Worm (Caenorhabditis elegans) whole organism, mixed stage, embryonic: ENCODE results near the gene rpl-25.1.

ENCODE experiments used
- bed-3 ChIP-seq: fragments of 200-800 bp; sonication (Bioruptor generic); optimal IDR thresholded peaks from 3 replicates; lab custom pipeline; 2018; ENCODE audit warnings: mild to moderate bottlenecking, missing genetic modification characterization, moderate library complexity, missing compliant biosample characterization
- ces-1 ChIP-seq: fragments of 150-350 bp; optimal IDR thresholded peaks from 2 replicates; lab custom pipeline; 2014; ENCODE audit warnings: missing biosample characterization, missing genetic modification reagents, missing genetic modification characterization
- ham-2 ChIP-seq: fragments of 200-800 bp; sonication (Bioruptor generic); optimal IDR thresholded peaks from 2 replicates; lab custom pipeline; 2018; ENCODE audit warnings: mild to moderate bottlenecking, missing genetic modification characterization, missing compliant biosample characterization
- mep-1 ChIP-seq: fragments of 150-350 bp; optimal IDR thresholded peaks from 2 replicates; lab custom pipeline; 2017; ENCODE audit warnings: missing biosample characterization, missing genetic modification reagents, missing genetic modification characterization, inconsistent platforms
- nhr-12 ChIP-seq: fragments of 150-350 bp; optimal IDR thresholded peaks from 2 replicates; lab custom pipeline; 2014; ENCODE audit warnings: missing biosample characterization, missing genetic modification characterization
- pha-4 ChIP-seq: fragments of 150-350 bp; optimal IDR thresholded peaks from 2 replicates; lab custom pipeline; 2018; ENCODE audit warnings: missing biosample characterization, missing genetic modification reagents, missing genetic modification characterization
- tbx-8 ChIP-seq: fragments of 200-800 bp; sonication (Bioruptor generic); optimal IDR thresholded peaks from 2 replicates; lab custom pipeline; 2018; ENCODE audit warnings: mild to moderate bottlenecking, missing genetic modification characterization, moderate library complexity, missing compliant biosample characterization
- unc-120 ChIP-seq: sonication (generic microtip); optimal IDR thresholded peaks from 2 replicates; lab custom pipeline; 2017; ENCODE audit warnings: missing genetic modification characterization, missing compliant biosample characterization; ENCODE audit not compliant: poor library complexity, severe bottlenecking
- unc-62 ChIP-seq: fragments of 150-350 bp; optimal IDR thresholded peaks from 2 replicates; lab custom pipeline; 2014; ENCODE audit warnings: missing biosample characterization, missing genetic modification reagents, missing genetic modification characterization
- ztf-11 ChIP-seq: fragments of 150-350 bp; optimal IDR thresholded peaks from 2 replicates; lab custom pipeline; 2014; ENCODE audit warnings: missing biosample characterization, missing genetic modification characterization

ce11 chrX:4673165-4673756, 41.7 kb upstream of the rpl-25.1 start, which contains the start of gene tmem-135:
- TF ChIP-seq bed-3 (GFP tag; lab: Kevin White, UChicago) (no peak), ham-2 (GFP tag; lab: Kevin White, UChicago) (no peak), unc-120 (tag; lab: Kevin White, UChicago) (no peak), ces-1 (no peak), mep-1 (tag; lab: Kevin White, UChicago) (no peak), unc-62 (GFP tag; lab: Kevin White, UChicago) (no peak), ztf-11 (tag; lab: Kevin White, UChicago) (no peak), nhr-12 (tag; lab: Kevin White, UChicago) (no peak), tbx-8 (GFP tag; lab: Kevin White, UChicago) (no peak), pha-4 (tag; lab: Kevin White, UChicago) (no peak)
